Worm (Caenorhabditis elegans) whole organism, late embryonic: ENCODE measurements around the gene tam-1.

ENCODE experiments used
- C08G9.2 ChIP-seq: sonication (generic microtip); optimal IDR thresholded peaks from 2 replicates; lab custom pipeline; 2016; ENCODE audit warnings: mild to moderate bottlenecking, missing genetic modification characterization, moderate library complexity, missing compliant biosample characterization
- ahr-1 ChIP-seq: sonication (generic microtip); optimal IDR thresholded peaks from 2 replicates; lab custom pipeline; 2016; ENCODE audit warnings: missing genetic modification characterization, missing compliant biosample characterization
- ceh-18 ChIP-seq: sonication (generic microtip); optimal IDR thresholded peaks from 2 replicates; lab custom pipeline; 2016; ENCODE audit warnings: missing genetic modification characterization, missing compliant biosample characterization
- ceh-2 ChIP-seq: sonication (generic microtip); optimal IDR thresholded peaks from 2 replicates; lab custom pipeline; 2016; ENCODE audit warnings: missing genotype, missing genetic modification characterization, missing compliant biosample characterization
- ceh-34 ChIP-seq: sonication (generic microtip); optimal IDR thresholded peaks from 2 replicates; lab custom pipeline; 2016; ENCODE audit warnings: mild to moderate bottlenecking, missing genetic modification characterization, missing compliant biosample characterization
- ceh-6 ChIP-seq: fragments of 200-800 bp; sonication (Bioruptor generic); optimal IDR thresholded peaks from 2 replicates; lab custom pipeline; 2018; ENCODE audit warnings: mild to moderate bottlenecking, missing genetic modification characterization, missing compliant biosample characterization
- ceh-9 ChIP-seq: sonication (generic microtip); optimal IDR thresholded peaks from 2 replicates; lab custom pipeline; 2016; ENCODE audit warnings: mild to moderate bottlenecking, missing genetic modification characterization, inconsistent platforms, missing compliant biosample characterization
- dmd-4 ChIP-seq: sonication (generic microtip); optimal IDR thresholded peaks from 2 replicates; lab custom pipeline; 2016; ENCODE audit warnings: borderline replicate concordance, missing genetic modification characterization, missing compliant biosample characterization
- dve-1 ChIP-seq: sonication (generic microtip); optimal IDR thresholded peaks from 2 replicates; lab custom pipeline; 2017; ENCODE audit warnings: antibody characterized with exemption, mild to moderate bottlenecking, missing genetic modification characterization, missing compliant biosample characterization
- ets-4 ChIP-seq: sonication (generic microtip); optimal IDR thresholded peaks from 2 replicates; lab custom pipeline; 2016; ENCODE audit warnings: missing genetic modification characterization, missing compliant biosample characterization
- hlh-30 ChIP-seq: sonication (generic microtip); optimal IDR thresholded peaks from 2 replicates; lab custom pipeline; 2017; ENCODE audit warnings: antibody characterized with exemption, missing genetic modification characterization, missing compliant biosample characterization; ENCODE audit not compliant: insufficient read depth
- lim-6 ChIP-seq: sonication (generic microtip); optimal IDR thresholded peaks from 2 replicates; lab custom pipeline; 2016; ENCODE audit warnings: missing genetic modification characterization, missing compliant biosample characterization
- mec-3 ChIP-seq: sonication (generic microtip); optimal IDR thresholded peaks from 2 replicates; lab custom pipeline; 2016; ENCODE audit warnings: borderline replicate concordance, missing genetic modification characterization, missing compliant biosample characterization
- nfya-1 ChIP-seq: sonication (generic microtip); optimal IDR thresholded peaks from 2 replicates; lab custom pipeline; 2017; ENCODE audit warnings: missing genetic modification characterization, mild to moderate bottlenecking, missing compliant biosample characterization, antibody characterized with exemption, moderate library complexity
- nhr-232 ChIP-seq: sonication (generic microtip); optimal IDR thresholded peaks from 2 replicates; lab custom pipeline; 2016; ENCODE audit warnings: missing genetic modification characterization, missing compliant biosample characterization
- odd-2 ChIP-seq: sonication (generic microtip); optimal IDR thresholded peaks from 2 replicates; lab custom pipeline; 2017; ENCODE audit warnings: antibody characterized with exemption, mild to moderate bottlenecking, missing genetic modification characterization, missing compliant biosample characterization
- pat-9 ChIP-seq: fragments of 200-800 bp; sonication (Bioruptor generic); optimal IDR thresholded peaks from 2 replicates; lab custom pipeline; 2018; ENCODE audit warnings: mild to moderate bottlenecking, missing genetic modification characterization, moderate library complexity, missing compliant biosample characterization
- pha-4 ChIP-seq: fragments of 150-350 bp; optimal IDR thresholded peaks from 2 replicates; lab custom pipeline; 2018; ENCODE audit warnings: missing biosample characterization, missing genetic modification reagents, missing genetic modification characterization
- sox-4 ChIP-seq: sonication (generic microtip); optimal IDR thresholded peaks from 2 replicates; lab custom pipeline; 2017; ENCODE audit warnings: mild to moderate bottlenecking, missing genetic modification characterization, inconsistent platforms, missing compliant biosample characterization
- unc-3 ChIP-seq, 2 experiments: fragments of 200-800 bp in 1 of 2; sonication (Bioruptor generic) in 1 of 2; sonication (generic microtip) in 1 of 2; conservative IDR thresholded peaks in 1 of 2; optimal IDR thresholded peaks in 1 of 2; 2 replicates each; pipeline versions ENCODE4 v1.3.6 to Lab custom; 2016 to 2022; ENCODE audit warnings: missing compliant biosample characterization in 2 of 2, missing genetic modification characterization in 2 of 2, missing genetic modification reagents in 1 of 2

The tam-1 gene

ce11 chrV:4913853-4914252 is 49.0 kb downstream of the tam-1 start:
- TF ChIP-seq hlh-30 (tag; lab: Kevin White, UChicago), result no peak
- no peak for TF ChIP-seq ceh-34 (tag; lab: Kevin White, UChicago)
- no peak for TF ChIP-seq ahr-1
- no peak for TF ChIP-seq lim-6 (tag; lab: Kevin White, UChicago)
- TF ChIP-seq nhr-232, result no peak
- no peak for TF ChIP-seq pat-9 (tag; lab: Kevin White, UChicago)
- TF ChIP-seq ets-4 (tag; lab: Kevin White, UChicago), result no peak

- TF ChIP-seq sox-4 (tag; lab: Kevin White, UChicago) (no peak), ceh-9 (tag; lab: Kevin White, UChicago) (no peak), mec-3 (tag; lab: Kevin White, UChicago) (no peak), ceh-2 (tag; lab: Kevin White, UChicago) (no peak), nfya-1 (tag; lab: Kevin White, UChicago) (no peak), dmd-4 (tag; lab: Kevin White, UChicago) (no peak), pha-4 (tag; lab: Kevin White, UChicago) (no peak), nhr-232 (no peak), odd-2 (tag; lab: Kevin White, UChicago) (no peak), dve-1 (tag; lab: Kevin White, UChicago) (no peak), unc-3 (GFP tag; conservative IDR thresholded peaks at IDR 0.05; lab: Robert Waterston, UW) (no peak), unc-3 (tag; optimal IDR thresholded peaks at IDR 0.05; lab: Kevin White, UChicago) (no peak), ceh-6 (GFP tag; lab: Kevin White, UChicago) (no peak), ceh-18 (tag; lab: Kevin White, UChicago) (no peak), C08G9.2 (no peak)
Observed at ce11 chrV:4912313-4912712, 50.6 kb downstream of the tam-1 start, which contains the start of gene H23N18.5. Gene H23N18.5 (minus strand): TSS chrV:4912381.
